Fruit fly (Drosophila melanogaster) whole organism, wandering third instar larva: ENCODE measurements around the gene Alms1b.
A peak's percentile ranks its signal among the peaks of the same experiment; 100 is the strongest.

Experiments used
- CG32264 ChIP-seq: fragments of 200-800 bp; sonication (Bioruptor generic); optimal IDR thresholded peaks from 2 replicates; lab custom pipeline; 2016; ENCODE audit warnings: missing biosample characterization, missing genetic modification characterization
- CG9705 ChIP-seq: fragments of 200-800 bp; sonication (Bioruptor generic); optimal IDR thresholded peaks from 2 replicates; lab custom pipeline; 2018; ENCODE audit warnings: missing biosample characterization, mild to moderate bottlenecking, missing genetic modification characterization
- CrebA ChIP-seq: fragments of 200-800 bp; sonication (Bioruptor generic); optimal IDR thresholded peaks from 2 replicates; lab custom pipeline; 2016; ENCODE audit warnings: missing biosample characterization, mild to moderate bottlenecking, missing genetic modification characterization, borderline replicate concordance
- Dif ChIP-seq: fragments of 200-275, 200-300 bp; sonication (Bioruptor generic); optimal IDR thresholded peaks from 2 replicates; lab custom pipeline; 2018; ENCODE audit warnings: missing biosample characterization, missing genetic modification characterization; ENCODE audit not compliant: partially characterized antibody
- GATAd ChIP-seq: sonication (Bioruptor generic); optimal IDR thresholded peaks from 2 replicates; lab custom pipeline; 2016; ENCODE audit warnings: missing biosample characterization, missing genetic modification characterization
- Hr78 ChIP-seq: fragments of >200 bp; optimal IDR thresholded peaks from 2 replicates; lab custom pipeline; 2017; ENCODE audit warnings: missing biosample characterization, missing genetic modification characterization
- Hr83 ChIP-seq: fragments of 200-300 bp; sonication (Bioruptor generic); optimal IDR thresholded peaks from 2 replicates; lab custom pipeline; 2016; ENCODE audit warnings: missing biosample characterization, mild to moderate bottlenecking, missing genetic modification characterization, moderate library complexity; ENCODE audit not compliant: poor library complexity, severe bottlenecking
- Jra ChIP-seq: sonication (Bioruptor generic); optimal IDR thresholded peaks from 2 replicates; lab custom pipeline; 2016; ENCODE audit warnings: missing biosample characterization, missing genetic modification characterization
- Mio ChIP-seq: sonication (Bioruptor generic); optimal IDR thresholded peaks from 2 replicates; lab custom pipeline; 2016; ENCODE audit warnings: missing biosample characterization, missing genetic modification characterization
- Myc ChIP-seq: fragments of >200 bp; optimal IDR thresholded peaks from 2 replicates; lab custom pipeline; 2017
- N ChIP-seq: fragments of >200 bp; optimal IDR thresholded peaks from 2 replicates; lab custom pipeline; 2018; ENCODE audit warnings: missing biosample characterization, missing external identifiers, missing genetic modification characterization
- Rel ChIP-seq, 2 experiments: fragments of 200-800 bp; sonication (Bioruptor generic) in 1 of 2; optimal IDR thresholded peaks; 2 replicates in 1 of 2; 3 replicates in 1 of 2; lab custom pipeline; 2016 to 2019; ENCODE audit warnings: mild to moderate bottlenecking in 2 of 2, missing biosample characterization in 2 of 2, missing genetic modification characterization in 2 of 2, moderate library complexity in 1 of 2
- Sp1 ChIP-seq: fragments of 200-800 bp; sonication (Bioruptor generic); optimal IDR thresholded peaks from 3 replicates; lab custom pipeline; 2019; ENCODE audit warnings: missing biosample characterization, mild to moderate bottlenecking, missing genetic modification characterization, moderate library complexity
- Vsx2 ChIP-seq: fragments of 200-300, 225-300 bp; sonication (Bioruptor generic); optimal IDR thresholded peaks from 2 replicates; lab custom pipeline; 2018; ENCODE audit warnings: missing biosample characterization, missing genetic modification characterization; ENCODE audit not compliant: partially characterized antibody
- br ChIP-seq: fragments of 200-800 bp; sonication (Bioruptor generic); optimal IDR thresholded peaks from 2 replicates; lab custom pipeline; 2016; ENCODE audit warnings: missing biosample characterization, missing genetic modification characterization
- dl ChIP-seq, 2 experiments: fragments of 175-275, 200-275 bp in 1 of 2; fragments of 200-275 bp in 1 of 2; sonication (Bioruptor generic); optimal IDR thresholded peaks; lab custom pipeline; 2018; ENCODE audit warnings: mild to moderate bottlenecking in 2 of 2, missing biosample characterization in 2 of 2, missing genetic modification characterization in 2 of 2, moderate library complexity in 2 of 2; ENCODE audit not compliant: partially characterized antibody in 2 of 2, insufficient read depth in 1 of 2
- dmrt93B ChIP-seq: fragments of 200-800 bp; sonication (Bioruptor generic); optimal IDR thresholded peaks from 2 replicates; lab custom pipeline; 2018; ENCODE audit warnings: missing biosample characterization, mild to moderate bottlenecking, missing genetic modification characterization
- dsf ChIP-seq: sonication (Bioruptor generic); optimal IDR thresholded peaks from 2 replicates; lab custom pipeline; 2016; ENCODE audit warnings: missing biosample characterization, missing genetic modification characterization, borderline replicate concordance
- ey ChIP-seq: fragments of 200-800 bp; sonication (Bioruptor generic); optimal IDR thresholded peaks from 2 replicates; lab custom pipeline; 2016; ENCODE audit warnings: missing biosample characterization, missing genetic modification characterization
- h ChIP-seq: fragments of 200-800 bp; sonication (Bioruptor generic); optimal IDR thresholded peaks from 3 replicates; lab custom pipeline; 2016; ENCODE audit warnings: missing biosample characterization, mild to moderate bottlenecking, missing genetic modification characterization
- lola ChIP-seq: fragments of >200 bp; optimal IDR thresholded peaks from 2 replicates; lab custom pipeline; 2017; ENCODE audit warnings: missing biosample characterization, missing genetic modification characterization
- pan ChIP-seq: fragments of >200 bp; optimal IDR thresholded peaks from 2 replicates; lab custom pipeline; 2017
- psq ChIP-seq: fragments of 200-800 bp; sonication (Bioruptor generic); optimal IDR thresholded peaks from 3 replicates; lab custom pipeline; 2017; ENCODE audit warnings: missing biosample characterization, mild to moderate bottlenecking, missing genetic modification characterization, moderate library complexity
- rgr ChIP-seq: fragments of 200-800 bp; sonication (Bioruptor generic); optimal IDR thresholded peaks from 3 replicates; lab custom pipeline; 2016; ENCODE audit warnings: missing biosample characterization, mild to moderate bottlenecking, missing genetic modification characterization
- sv ChIP-seq: fragments of 200-800 bp; sonication (Bioruptor generic); optimal IDR thresholded peaks from 3 replicates; lab custom pipeline; 2016; ENCODE audit warnings: missing biosample characterization, missing genetic modification characterization
- tai ChIP-seq: sonication (Bioruptor generic); optimal IDR thresholded peaks from 2 replicates; lab custom pipeline; 2016; ENCODE audit warnings: missing biosample characterization, missing genetic modification characterization
- woc ChIP-seq: sonication (Bioruptor generic); optimal IDR thresholded peaks from 2 replicates; lab custom pipeline; 2016; ENCODE audit warnings: missing biosample characterization, mild to moderate bottlenecking, missing genetic modification characterization

The Alms1b gene

dm6 chrX:4666650-4667360 lies 36.1 kb upstream of the Alms1b start, which contains the start of gene CG3009 (continued):
- TF ChIP-seq Hr83 (GFP tag; lab: Kevin White, UChicago) (peak; percentile 58), br (GFP tag; lab: Kevin White, UChicago) (peak; percentile 98), Dif (GFP tag; lab: Kevin White, UChicago) (peak; percentile 83), lola (GFP tag; lab: Kevin White, UChicago) (no peak), dmrt93B (GFP tag; lab: Kevin White, UChicago) (peak; percentile 98), tai (GFP tag; lab: Kevin White, UChicago) (peak; percentile 87), Jra (peak; percentile 90), GATAd (GFP tag; lab: Kevin White, UChicago) (peak; percentile 71), h (peak; percentile 98), Hr78 (GFP tag; lab: Kevin White, UChicago) (no peak), CrebA (GFP tag; lab: Kevin White, UChicago) (peak; percentile 82), ey (GFP tag; lab: Kevin White, UChicago) (peak; percentile 98), Mio (GFP tag; lab: Kevin White, UChicago) (peak; percentile 85), Rel (GFP tag; optimal IDR thresholded peaks at IDR 0.05; lab: Kevin White, UChicago) (peak; percentile 85), Rel (tag; optimal IDR thresholded peaks at IDR 0.05; lab: Kevin White, UChicago) (peak; percentile 94), dl (GFP tag; optimal IDR thresholded peaks at IDR 0.05; lab: Kevin White, UChicago; ENCODE audit: insufficient read depth in 1 of 2, partially characterized antibody in 2 of 2) (peak in 1 of 2 experiments; percentile 57)

dm6 chrX:4664107-4664506 lies 33.4 kb upstream of the Alms1b start:
- TF ChIP-seq Hr78 (GFP tag; lab: Kevin White, UChicago) (no peak), Mio (GFP tag; lab: Kevin White, UChicago) (no peak), woc (GFP tag; lab: Kevin White, UChicago) (no peak), Vsx2 (no peak), Myc (lab: Kevin White, UChicago) (no peak), sv (GFP tag; lab: Kevin White, UChicago) (no peak), lola (GFP tag; lab: Kevin White, UChicago) (no peak), CrebA (GFP tag; lab: Kevin White, UChicago) (no peak), pan (lab: Kevin White, UChicago) (no peak), Jra (no peak), dsf (GFP tag; lab: Kevin White, UChicago) (no peak), N (GFP tag; lab: Kevin White, UChicago) (no peak), Sp1 (GFP tag; lab: Kevin White, UChicago) (no peak), Dif (GFP tag; lab: Kevin White, UChicago) (no peak), psq (GFP tag; lab: Kevin White, UChicago) (no peak)

DNA sequence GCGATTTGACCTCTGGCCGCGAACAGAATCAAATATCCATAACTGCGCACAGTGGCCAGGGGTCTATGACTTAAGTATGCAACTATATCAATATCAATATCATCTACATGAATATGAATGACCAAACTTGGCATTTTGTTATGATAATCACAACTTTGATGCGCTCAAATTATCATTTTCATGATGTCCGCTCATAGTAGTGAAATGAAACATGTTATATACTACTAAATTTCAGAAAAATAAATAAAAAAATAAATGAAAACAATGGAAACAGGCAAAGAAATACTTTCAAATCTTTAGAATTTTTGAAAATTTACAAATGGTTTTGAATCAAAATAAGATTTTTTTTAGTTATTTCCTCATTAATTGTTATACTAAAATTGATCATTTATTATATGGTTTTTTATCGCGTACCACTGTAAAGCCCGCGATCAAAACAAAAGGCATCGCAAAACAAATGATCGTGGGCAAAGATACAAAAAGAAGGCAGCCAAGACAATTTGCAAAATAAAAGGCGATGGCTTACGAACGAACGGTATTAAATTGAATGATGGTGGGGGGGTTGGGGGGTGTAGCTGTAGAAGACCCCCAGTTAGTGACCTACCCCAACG lies 30.0 kb upstream of the Alms1b start:
- TF ChIP-seq N (GFP tag; lab: Kevin White, UChicago) (no peak), psq (GFP tag; lab: Kevin White, UChicago) (peak; percentile 47), tai (GFP tag; lab: Kevin White, UChicago) (no peak)

- TF ChIP-seq br (GFP tag; lab: Kevin White, UChicago): no peak
- TF ChIP-seq dsf (GFP tag; lab: Kevin White, UChicago): no peak
- TF ChIP-seq N (GFP tag; lab: Kevin White, UChicago): peak; percentile 39
- no peak for TF ChIP-seq Sp1 (GFP tag; lab: Kevin White, UChicago)
- no peak for TF ChIP-seq dmrt93B (GFP tag; lab: Kevin White, UChicago)
- no peak for TF ChIP-seq dl (GFP tag; optimal IDR thresholded peaks at IDR 0.05; lab: Kevin White, UChicago; ENCODE audit: insufficient read depth in 1 of 2, partially characterized antibody in 2 of 2)
- TF ChIP-seq rgr (GFP tag; lab: Kevin White, UChicago): no peak
- TF ChIP-seq CG32264 (GFP tag; lab: Kevin White, UChicago): no peak
- TF ChIP-seq Rel (GFP tag; optimal IDR thresholded peaks at IDR 0.05; lab: Kevin White, UChicago): no peak
- TF ChIP-seq Rel (tag; optimal IDR thresholded peaks at IDR 0.05; lab: Kevin White, UChicago): no peak
- TF ChIP-seq CG9705 (GFP tag; lab: Kevin White, UChicago): no peak
- TF ChIP-seq Jra: no peak
- no peak for TF ChIP-seq Hr78 (GFP tag; lab: Kevin White, UChicago)
- TF ChIP-seq Myc (lab: Kevin White, UChicago): peak; percentile 76
Measured at dm6 chrX:4657896-4658295, 27.2 kb upstream of the Alms1b start.
